In genomic region chrV:13406511-13406910, ce11 we compare ENCODE assay signal across 4 worm cellular contexts.
TF ChIP-seq lines count a peak whose summit lies in the region.

Gene F53F1.2, plus strand, starts transcription at chrV:13406816.

TF ChIP-seq in whole organism, L1 larva, 84 proteins besides CTCF, POLR2A, EP300 and RAD21:
- no peak for TF ChIP-seq xbp-1 (tag; optimal IDR thresholded peaks at IDR 0.05; lab: Kevin White, UChicago)
- no peak for TF ChIP-seq sptf-1 (tag; optimal IDR thresholded peaks at IDR 0.05; lab: Kevin White, UChicago)
- TF ChIP-seq lin-15B (tag; optimal IDR thresholded peaks at IDR 0.05; lab: Kevin White, UChicago), result no peak
- no peak for TF ChIP-seq mab-9 (GFP tag; IDR thresholded peaks at IDR 0.05; lab: Robert Waterston, UW)
- peak in 1 of 3 experiments; percentile 2 for TF ChIP-seq dpl-1 (GFP tag; optimal IDR thresholded peaks at IDR 0.05; lab: Kevin White, UChicago)
- no peak for TF ChIP-seq unc-86 (tag; optimal IDR thresholded peaks at IDR 0.05; lab: Kevin White, UChicago)
- no peak for TF ChIP-seq egl-13 (tag; optimal IDR thresholded peaks at IDR 0.05; lab: Kevin White, UChicago)
- no peak for TF ChIP-seq lir-3 (tag; optimal IDR thresholded peaks at IDR 0.05; lab: Kevin White, UChicago; ENCODE audit: poor library complexity)
- TF ChIP-seq nhr-85 (tag; lab: Kevin White, UChicago), result peak; percentile 67
- no peak for TF ChIP-seq nhr-76 (tag; optimal IDR thresholded peaks at IDR 0.05; lab: Kevin White, UChicago)
- no peak for TF ChIP-seq nhr-11 (tag; optimal IDR thresholded peaks at IDR 0.05; lab: Kevin White, UChicago)
- TF ChIP-seq C16A3.4 (tag; optimal IDR thresholded peaks at IDR 0.05; lab: Kevin White, UChicago), result no peak
- no peak for TF ChIP-seq pqm-1 (tag; optimal IDR thresholded peaks at IDR 0.05; lab: Kevin White, UChicago)
- TF ChIP-seq unc-98 (GFP tag; IDR thresholded peaks at IDR 0.05; lab: Robert Waterston, UW), result no peak
- TF ChIP-seq blmp-1 (tag; optimal IDR thresholded peaks at IDR 0.05; lab: Kevin White, UChicago), result peak; percentile 96
- no peak for TF ChIP-seq lsy-2 (tag; optimal IDR thresholded peaks at IDR 0.05; lab: Kevin White, UChicago)
- no peak for TF ChIP-seq pag-3 (tag; optimal IDR thresholded peaks at IDR 0.05; lab: Kevin White, UChicago; ENCODE audit: borderline replicate concordance, insufficient read depth)
- TF ChIP-seq sup-37 (GFP tag; optimal IDR thresholded peaks at IDR 0.05; lab: Kevin White, UChicago), result no peak
- no peak for TF ChIP-seq lin-13 (GFP tag; optimal IDR thresholded peaks at IDR 0.05; lab: Kevin White, UChicago)
- TF ChIP-seq ceh-82 (tag; optimal IDR thresholded peaks at IDR 0.05; lab: Kevin White, UChicago), result no peak
- no peak for TF ChIP-seq zag-1 (tag; optimal IDR thresholded peaks at IDR 0.05; lab: Kevin White, UChicago)
- no peak for TF ChIP-seq alr-1 (tag; optimal IDR thresholded peaks at IDR 0.05; lab: Kevin White, UChicago; ENCODE audit: borderline replicate concordance)
- no peak for TF ChIP-seq lin-39 (tag; optimal IDR thresholded peaks at IDR 0.05; lab: Kevin White, UChicago)
TF ChIP-seq in whole organism, L1 larva: peak in this region for 3.

TF ChIP-seq in whole organism, L2 larva, 48 proteins besides CTCF, POLR2A, EP300 and RAD21:
- no peak for TF ChIP-seq lin-39 (tag; optimal IDR thresholded peaks at IDR 0.05; lab: Kevin White, UChicago)
- TF ChIP-seq blmp-1 (tag; optimal IDR thresholded peaks at IDR 0.05; lab: Kevin White, UChicago; ENCODE audit: insufficient read depth), result peak; percentile 80
- TF ChIP-seq egl-27 (tag; optimal IDR thresholded peaks at IDR 0.05; lab: Kevin White, UChicago), result no peak

TF ChIP-seq in whole organism, L3 larva, 47 proteins besides CTCF, POLR2A, EP300 and RAD21:
- no peak for TF ChIP-seq nhr-25 (tag; optimal IDR thresholded peaks at IDR 0.05; lab: Kevin White, UChicago)
- TF ChIP-seq nhr-23 (tag; optimal IDR thresholded peaks at IDR 0.05; lab: Kevin White, UChicago), result peak; percentile 52
- TF ChIP-seq nhr-11 (tag; optimal IDR thresholded peaks at IDR 0.05; lab: Kevin White, UChicago), result no peak

TF ChIP-seq in whole organism, L4 larva, 104 proteins besides CTCF, POLR2A, EP300 and RAD21:
- TF ChIP-seq nhr-237 (tag; optimal IDR thresholded peaks at IDR 0.05; lab: Kevin White, UChicago) (no peak), mdt-29 (GFP tag; IDR thresholded peaks at IDR 0.05; lab: Robert Waterston, UW) (no peak), aha-1 (tag; lab: Kevin White, UChicago) (peak; percentile 91), hmg-1.1 (GFP tag; IDR thresholded peaks at IDR 0.05; lab: Robert Waterston, UW) (no peak), lin-39 (tag; optimal IDR thresholded peaks at IDR 0.05; lab: Kevin White, UChicago) (no peak), hlh-11 (tag; optimal IDR thresholded peaks at IDR 0.05; lab: Kevin White, UChicago) (no peak), nhr-28 (tag; optimal IDR thresholded peaks at IDR 0.05; lab: Kevin White, UChicago) (peak; percentile 11), nhr-77 (tag; optimal IDR thresholded peaks at IDR 0.05; lab: Kevin White, UChicago) (no peak)

Comparison
In these comparisons a context has a peak if more than half of its experiments do, and no peak if none do; other contexts are left out.
1. Of the 29 proteins assayed by ChIP-seq in both whole organism, L4 larva and whole organism, L1 larva: peak only in whole organism, L4 larva: aha-1 and nhr-28; only in whole organism, L1 larva: none; in both: none; in neither: 26; mixed calls (peak in some experiments, not most) for 1.